Worm (Caenorhabditis elegans) whole organism, L3 larva: Measurements from ENCODE around the gene fbxb-107.

Experiments
- ceh-16 ChIP-seq: sonication (generic microtip); optimal IDR thresholded peaks from 2 replicates; lab custom pipeline; 2017; ENCODE audit warnings: missing biosample characterization, missing genetic modification characterization
- jun-1 ChIP-seq: fragments of 150-350 bp; optimal IDR thresholded peaks from 2 replicates; lab custom pipeline; 2014; ENCODE audit warnings: missing biosample characterization, missing genetic modification reagents, missing genetic modification characterization
- mdl-1 ChIP-seq: fragments of 150-350 bp; optimal IDR thresholded peaks from 2 replicates; lab custom pipeline; 2014; ENCODE audit warnings: missing biosample characterization, missing genetic modification characterization
- ztf-11 ChIP-seq: fragments of 150-350 bp; optimal IDR thresholded peaks from 2 replicates; lab custom pipeline; 2014; ENCODE audit warnings: missing biosample characterization, missing genetic modification characterization
- ztf-4 ChIP-seq: fragments of 150-350 bp; optimal IDR thresholded peaks from 2 replicates; lab custom pipeline; 2014; ENCODE audit warnings: missing biosample characterization, missing genetic modification characterization

DNA sequence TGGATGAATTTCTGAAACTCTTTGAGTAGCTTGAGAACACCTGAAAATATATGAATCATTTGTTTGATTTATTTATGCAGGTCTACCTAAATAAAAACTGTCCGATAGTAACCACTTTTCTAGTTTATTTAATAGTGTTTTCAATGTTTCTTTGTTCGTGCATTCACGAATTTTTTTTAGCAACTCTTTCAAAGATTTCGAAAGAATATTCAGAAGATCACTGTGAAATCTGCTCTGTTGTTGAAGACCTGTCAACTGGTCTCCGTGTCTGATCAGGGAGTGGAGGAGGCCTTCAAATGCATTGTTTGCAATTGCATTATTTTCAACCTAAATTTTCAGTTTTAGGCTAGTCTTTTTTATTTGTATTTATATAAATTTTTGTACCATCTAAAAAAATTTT lies 48.6 kb upstream of the fbxb-107 start, which contains the start of gene T05A8.1:
- TF ChIP-seq ztf-4 (no peak), ztf-11 (tag; lab: Kevin White, UChicago) (no peak), ceh-16 (no peak), jun-1 (tag; lab: Kevin White, UChicago) (no peak), mdl-1 (tag; lab: Kevin White, UChicago) (no peak)
